Worm (Caenorhabditis elegans): ENCODE measurements around the gene tmem-231.

ce11 chrIV:8420961-8421360 is 5.6 kb upstream of the tmem-231 start, which contains the start of gene M116.5:
- TF ChIP-seq him-1 (tag; optimal IDR thresholded peaks at IDR 0.05) (no peak), dao-5 (tag; optimal IDR thresholded peaks at IDR 0.05) (no peak), W03F9.2 (tag; optimal IDR thresholded peaks at IDR 0.05) (no peak)

Data from whole organism, L4/young adult.